Worm (Caenorhabditis elegans) whole organism, L2 larva: ENCODE results near the gene sri-10.
A peak's percentile ranks its signal among the peaks of the same experiment; 100 is the strongest.

Experiments used
- C34F6.9 ChIP-seq: fragments of 150-350 bp; optimal IDR thresholded peaks from 2 replicates; lab custom pipeline; 2014; ENCODE audit warnings: missing biosample characterization, missing genetic modification characterization
- F13H6.1 ChIP-seq: sonication (generic microtip); optimal IDR thresholded peaks from 2 replicates; lab custom pipeline; 2016; ENCODE audit warnings: missing genetic modification characterization, missing compliant biosample characterization
- R02D3.7 ChIP-seq: fragments of 150-350 bp; optimal IDR thresholded peaks from 2 replicates; lab custom pipeline; 2014; ENCODE audit warnings: missing biosample characterization, missing genetic modification characterization
- Y55F3AM.14 ChIP-seq: fragments of 200-800 bp; sonication (Bioruptor generic); optimal IDR thresholded peaks from 2 replicates; lab custom pipeline; 2018; ENCODE audit warnings: mild to moderate bottlenecking, missing genetic modification characterization, missing compliant biosample characterization
- ZK546.5 ChIP-seq: sonication (generic microtip); optimal IDR thresholded peaks from 2 replicates; lab custom pipeline; 2017; ENCODE audit warnings: missing biosample characterization, missing genetic modification characterization
- alr-1 ChIP-seq: fragments of 150-350 bp; optimal IDR thresholded peaks from 2 replicates; lab custom pipeline; 2014; ENCODE audit warnings: missing biosample characterization, missing genetic modification characterization
- aly-2 ChIP-seq: fragments of 150-350 bp; optimal IDR thresholded peaks from 2 replicates; lab custom pipeline; 2014; ENCODE audit warnings: missing biosample characterization, missing genetic modification characterization
- ama-1 ChIP-seq: fragments of 150-350 bp; optimal IDR thresholded peaks from 2 replicates; lab custom pipeline; 2018; ENCODE audit warnings: inconsistent platforms
- blmp-1 ChIP-seq: sonication (generic microtip); optimal IDR thresholded peaks from 2 replicates; lab custom pipeline; 2017; ENCODE audit warnings: missing genetic modification characterization, mild to moderate bottlenecking, missing compliant biosample characterization, antibody characterized with exemption, moderate library complexity; ENCODE audit not compliant: insufficient read depth
- ceh-16 ChIP-seq: fragments of 150-350 bp; optimal IDR thresholded peaks from 2 replicates; lab custom pipeline; 2014; ENCODE audit warnings: missing biosample characterization, missing genetic modification characterization
- ceh-82 ChIP-seq: fragments of 150-350 bp; optimal IDR thresholded peaks from 2 replicates; lab custom pipeline; 2014; ENCODE audit warnings: missing biosample characterization, missing genetic modification characterization
- crh-2 ChIP-seq: sonication (generic microtip); optimal IDR thresholded peaks from 2 replicates; lab custom pipeline; 2017; ENCODE audit warnings: missing biosample characterization, missing genetic modification characterization
- egl-27 ChIP-seq: sonication (generic microtip); optimal IDR thresholded peaks from 3 replicates; lab custom pipeline; 2017; ENCODE audit warnings: missing biosample characterization, missing genetic modification reagents, missing genetic modification characterization
- elt-1 ChIP-seq: fragments of 150-350 bp; optimal IDR thresholded peaks from 2 replicates; lab custom pipeline; 2014; ENCODE audit warnings: missing biosample characterization, missing genetic modification characterization
- elt-3 ChIP-seq: sonication (generic microtip); optimal IDR thresholded peaks from 2 replicates; lab custom pipeline; 2017; ENCODE audit warnings: missing biosample characterization, missing genetic modification characterization
- fos-1 ChIP-seq: fragments of 150-350 bp; optimal IDR thresholded peaks from 2 replicates; lab custom pipeline; 2014; ENCODE audit warnings: missing biosample characterization, missing genetic modification characterization
- gmeb-1 ChIP-seq: fragments of 150-350 bp; optimal IDR thresholded peaks from 2 replicates; lab custom pipeline; 2014; ENCODE audit warnings: missing biosample characterization, missing genetic modification characterization
- lin-11 ChIP-seq: fragments of 150-350 bp; sonication (generic microtip); optimal IDR thresholded peaks from 2 replicates; lab custom pipeline; 2014; ENCODE audit warnings: missing biosample characterization, missing genetic modification characterization, inconsistent platforms, mixed read lengths
- lin-13 ChIP-seq: fragments of 150-350 bp; optimal IDR thresholded peaks from 2 replicates; lab custom pipeline; 2014; ENCODE audit warnings: missing biosample characterization, missing genetic modification reagents, missing genetic modification characterization
- lin-39 ChIP-seq: fragments of 150-350 bp; optimal IDR thresholded peaks from 2 replicates; lab custom pipeline; 2014; ENCODE audit warnings: missing biosample characterization, missing genetic modification reagents, missing genetic modification characterization
- lsy-2 ChIP-seq, 2 experiments: fragments of 150-350 bp in 1 of 2; sonication (generic microtip) in 1 of 2; optimal IDR thresholded peaks; 2 replicates each; lab custom pipeline; 2014 to 2017; ENCODE audit warnings: missing biosample characterization in 2 of 2, missing genetic modification characterization in 2 of 2
- mab-5 ChIP-seq: fragments of 150-350 bp; optimal IDR thresholded peaks from 2 replicates; lab custom pipeline; 2014; ENCODE audit warnings: missing biosample characterization, missing genetic modification characterization
- mbf-1 ChIP-seq: sonication (generic microtip); optimal IDR thresholded peaks from 2 replicates; lab custom pipeline; 2017; ENCODE audit warnings: missing biosample characterization, missing genetic modification characterization
- mdl-1 ChIP-seq, 2 experiments: fragments of 150-350 bp in 1 of 2; sonication (generic microtip) in 1 of 2; optimal IDR thresholded peaks; 2 replicates each; lab custom pipeline; 2017; ENCODE audit warnings: missing biosample characterization in 2 of 2, missing genetic modification characterization in 2 of 2
- nhr-10 ChIP-seq: sonication (generic microtip); optimal IDR thresholded peaks from 2 replicates; lab custom pipeline; 2017; ENCODE audit warnings: missing biosample characterization, missing genetic modification characterization
- nhr-11 ChIP-seq: fragments of 150-350 bp; optimal IDR thresholded peaks from 2 replicates; lab custom pipeline; 2014; ENCODE audit warnings: missing biosample characterization, missing genetic modification characterization
- nhr-12 ChIP-seq: fragments of 150-350 bp; optimal IDR thresholded peaks from 2 replicates; lab custom pipeline; 2014; ENCODE audit warnings: missing biosample characterization, missing genetic modification characterization
- nhr-129 ChIP-seq: fragments of 150-350 bp; optimal IDR thresholded peaks from 2 replicates; lab custom pipeline; 2014; ENCODE audit warnings: missing biosample characterization, missing genetic modification characterization
- nhr-21 ChIP-seq: fragments of 150-350 bp; optimal IDR thresholded peaks from 2 replicates; lab custom pipeline; 2014; ENCODE audit warnings: missing biosample characterization, missing genetic modification characterization
- nhr-237 ChIP-seq: fragments of 150-350 bp; optimal IDR thresholded peaks from 2 replicates; lab custom pipeline; 2014; ENCODE audit warnings: missing biosample characterization, missing genetic modification characterization
- nhr-25 ChIP-seq: fragments of 150-350 bp; sonication (generic microtip); optimal IDR thresholded peaks from 3 replicates; lab custom pipeline; 2014; ENCODE audit warnings: missing biosample characterization, missing genetic modification characterization
- nhr-6 ChIP-seq: fragments of 150-350 bp; optimal IDR thresholded peaks from 2 replicates; lab custom pipeline; 2014; ENCODE audit warnings: missing biosample characterization, missing genetic modification characterization
- nhr-77 ChIP-seq: fragments of 150-350 bp; optimal IDR thresholded peaks from 2 replicates; lab custom pipeline; 2014; ENCODE audit warnings: missing biosample characterization, missing genetic modification characterization
- sem-4 ChIP-seq: fragments of 150-350 bp; optimal IDR thresholded peaks from 2 replicates; lab custom pipeline; 2014; ENCODE audit warnings: missing biosample characterization, missing genetic modification reagents, missing genetic modification characterization
- sma-3 ChIP-seq: sonication (generic microtip); optimal IDR thresholded peaks from 2 replicates; lab custom pipeline; 2016; ENCODE audit warnings: missing genetic modification reagents, missing genetic modification characterization, missing compliant biosample characterization
- sma-9 ChIP-seq, 2 experiments: fragments of 150-350 bp in 1 of 2; sonication (generic microtip) in 1 of 2; optimal IDR thresholded peaks; 2 replicates each; lab custom pipeline; 2014 to 2016; ENCODE audit warnings: missing genetic modification characterization in 2 of 2, mild to moderate bottlenecking in 1 of 2, missing biosample characterization in 1 of 2, missing compliant biosample characterization in 1 of 2, missing genetic modification reagents in 1 of 2, moderate library complexity in 1 of 2
- snpc-4 ChIP-seq: fragments of 150-350 bp; optimal IDR thresholded peaks from 2 replicates; lab custom pipeline; 2014; ENCODE audit warnings: missing biosample characterization, missing genetic modification characterization
- unc-39 ChIP-seq: fragments of 150-350 bp; optimal IDR thresholded peaks from 2 replicates; lab custom pipeline; 2014; ENCODE audit warnings: missing biosample characterization, missing genetic modification characterization
- unc-55 ChIP-seq: fragments of 150-350 bp; sonication (generic microtip); optimal IDR thresholded peaks from 3 replicates; lab custom pipeline; 2014; ENCODE audit warnings: missing biosample characterization, missing genetic modification reagents, missing genetic modification characterization
- unc-62 ChIP-seq: fragments of 150-350 bp; optimal IDR thresholded peaks from 2 replicates; lab custom pipeline; 2014; ENCODE audit warnings: missing biosample characterization, missing genetic modification reagents, missing genetic modification characterization
- zag-1 ChIP-seq: fragments of 150-350 bp; optimal IDR thresholded peaks from 2 replicates; lab custom pipeline; 2014; ENCODE audit warnings: missing biosample characterization, missing genetic modification characterization
- ztf-4 ChIP-seq: fragments of 150-350 bp; optimal IDR thresholded peaks from 2 replicates; lab custom pipeline; 2014; ENCODE audit warnings: missing biosample characterization, missing genetic modification characterization

Gene sri-10

DNA sequence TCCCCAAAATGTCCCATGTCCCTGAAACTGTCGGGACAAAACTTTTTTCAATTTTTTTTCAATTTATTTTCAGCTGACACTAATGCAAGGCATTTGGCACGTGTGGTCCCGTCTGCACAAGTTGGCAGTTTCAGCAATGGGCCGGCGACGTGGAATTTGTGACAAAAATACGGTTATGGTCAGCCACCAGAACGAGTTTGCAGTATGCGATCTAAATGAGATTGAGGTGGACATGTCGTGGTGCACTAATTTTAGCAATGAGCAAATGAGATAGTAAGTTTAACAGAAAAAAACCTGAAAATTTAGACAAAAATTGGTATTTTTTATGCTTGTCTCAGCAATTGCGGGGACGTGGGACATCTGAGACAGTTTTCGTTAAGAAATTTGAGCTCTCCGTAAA lies 36.2 kb upstream of the sri-10 start:
- no peak for TF ChIP-seq mbf-1 (tag; lab: Kevin White, UChicago)
- no peak for TF ChIP-seq zag-1
- TF ChIP-seq alr-1 (tag; lab: Kevin White, UChicago): no peak
- TF ChIP-seq nhr-237: no peak
- no peak for TF ChIP-seq C34F6.9
- TF ChIP-seq lin-39: no peak
- TF ChIP-seq aly-2: no peak
- no peak for TF ChIP-seq nhr-6 (tag; lab: Kevin White, UChicago)
- no peak for TF ChIP-seq egl-27 (tag; lab: Kevin White, UChicago)
- TF ChIP-seq nhr-25 (tag; lab: Kevin White, UChicago): no peak

DNA sequence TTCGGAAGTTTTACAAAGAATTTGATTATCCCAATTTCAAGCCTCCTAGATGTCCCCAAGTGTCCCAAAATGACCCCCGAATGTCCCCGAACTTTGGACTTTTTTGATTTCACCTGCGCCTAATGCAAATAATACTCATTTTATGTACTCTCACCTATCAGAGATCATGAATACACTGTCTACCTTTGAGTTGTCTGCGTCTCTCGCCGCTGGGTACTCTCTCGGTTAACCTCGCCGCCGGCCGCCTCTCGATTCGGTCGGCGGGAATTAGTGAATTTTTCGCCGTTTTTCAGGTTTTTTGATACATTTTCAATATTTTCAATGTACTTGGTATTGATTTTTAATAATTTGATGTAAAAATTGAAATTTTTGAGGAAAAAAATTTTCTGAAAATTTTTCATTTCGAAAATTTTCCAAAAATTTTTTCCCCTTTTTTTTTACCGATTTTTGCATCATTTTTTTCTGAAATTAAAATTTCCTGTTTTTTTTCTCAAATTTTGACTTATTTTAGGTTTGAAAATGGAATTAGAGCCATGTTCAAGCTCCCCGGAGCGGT lies 32.6 kb upstream of the sri-10 start, which contains the start of gene nhr-65:
TSS of gene nhr-65 (plus strand) at position 506 of the 556 bp plus-strand sequence.
- TF ChIP-seq nhr-10 (tag; lab: Kevin White, UChicago) (no peak), nhr-11 (no peak), gmeb-1 (tag; lab: Kevin White, UChicago) (peak; percentile 14), unc-55 (no peak), mdl-1 (tag; optimal IDR thresholded peaks at IDR 0.05; lab: Kevin White, UChicago) (no peak), F13H6.1 (tag; lab: Kevin White, UChicago) (peak; percentile 46), nhr-129 (peak; percentile 1), lin-11 (tag; lab: Kevin White, UChicago) (no peak), R02D3.7 (tag; lab: Kevin White, UChicago) (no peak), aly-2 (no peak), ama-1 (lab: Kevin White, UChicago) (no peak), zag-1 (no peak), nhr-77 (tag; lab: Kevin White, UChicago) (no peak), mbf-1 (tag; lab: Kevin White, UChicago) (no peak), sem-4 (tag; lab: Kevin White, UChicago) (no peak), fos-1 (tag; lab: Kevin White, UChicago) (peak; percentile 52), elt-3 (no peak), lin-13 (no peak), sma-3 (GFP tag; lab: Kevin White, UChicago) (peak; percentile 11), Y55F3AM.14 (no peak), ceh-16 (tag; lab: Kevin White, UChicago) (no peak)

DNA sequence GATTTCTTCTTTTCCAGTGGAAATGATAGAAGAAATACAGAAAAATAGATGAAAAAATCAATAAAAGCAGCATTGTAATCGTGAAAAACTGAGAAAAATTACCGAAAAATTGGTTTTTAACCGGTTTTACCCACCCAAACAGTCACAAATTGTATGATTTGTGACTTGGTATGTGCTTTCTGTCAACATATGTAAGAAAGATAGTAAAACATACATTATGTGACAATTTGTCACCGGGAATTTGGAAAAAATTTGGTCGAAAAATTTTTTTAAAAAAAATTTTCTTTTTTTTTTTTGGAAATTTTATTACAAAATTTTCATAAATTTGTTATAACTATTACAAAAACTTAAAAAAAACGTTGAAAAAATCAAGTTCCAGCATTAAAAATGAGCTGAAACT lies 30.8 kb upstream of the sri-10 start, which contains the start of gene cyp-33D3:
TSS of gene cyp-33D3 (minus strand) at position 101 of the 400 bp plus-strand sequence.
- TF ChIP-seq mab-5 (no peak), elt-1 (tag; lab: Kevin White, UChicago) (no peak), lsy-2 (tag; optimal IDR thresholded peaks at IDR 0.05; lab: Kevin White, UChicago) (no peak), snpc-4 (tag; lab: Kevin White, UChicago) (no peak), fos-1 (tag; lab: Kevin White, UChicago) (no peak), ztf-4 (tag; lab: Kevin White, UChicago) (no peak), blmp-1 (tag; lab: Kevin White, UChicago) (no peak), ceh-16 (tag; lab: Kevin White, UChicago) (no peak), F13H6.1 (tag; lab: Kevin White, UChicago) (no peak), nhr-21 (tag; lab: Kevin White, UChicago) (no peak), unc-39 (tag; lab: Kevin White, UChicago) (no peak), lin-11 (tag; lab: Kevin White, UChicago) (no peak), sma-3 (GFP tag; lab: Kevin White, UChicago) (no peak), unc-62 (GFP tag; lab: Kevin White, UChicago) (no peak), ama-1 (lab: Kevin White, UChicago) (no peak), egl-27 (tag; lab: Kevin White, UChicago) (no peak)
- TF ChIP-seq, all 48 proteins: peak for 0

DNA sequence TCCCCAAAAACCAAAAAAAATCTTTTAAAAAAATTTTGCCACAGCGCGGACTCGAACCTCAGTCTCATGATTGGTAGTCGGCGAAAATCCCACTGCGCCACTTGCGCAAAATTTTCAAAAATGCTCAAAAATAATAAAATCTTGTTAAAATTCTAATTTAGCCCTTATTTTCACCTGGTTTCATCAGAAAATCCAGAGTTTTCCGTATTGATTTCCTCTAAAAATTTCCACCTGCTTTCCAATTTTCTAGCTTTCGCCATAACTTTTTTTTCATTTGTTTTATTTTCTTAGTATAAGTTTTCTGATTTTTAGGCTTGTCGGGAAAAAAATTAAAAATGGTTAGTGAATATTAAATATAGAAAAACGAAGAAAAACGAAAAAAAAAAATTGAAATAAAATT lies 21.1 kb upstream of the sri-10 start:
- TF ChIP-seq sma-9 (GFP tag; optimal IDR thresholded peaks at IDR 0.05; lab: Kevin White, UChicago): no peak
- TF ChIP-seq sma-9 (tag; optimal IDR thresholded peaks at IDR 0.05; lab: Kevin White, UChicago): no peak
- no peak for TF ChIP-seq sma-3 (GFP tag; lab: Kevin White, UChicago)
- no peak for TF ChIP-seq mdl-1 (tag; optimal IDR thresholded peaks at IDR 0.05; lab: Kevin White, UChicago)
- no peak for TF ChIP-seq nhr-12 (tag; lab: Kevin White, UChicago)
- TF ChIP-seq nhr-77 (tag; lab: Kevin White, UChicago): no peak
- TF ChIP-seq crh-2 (tag; lab: Kevin White, UChicago): no peak
- no peak for TF ChIP-seq ceh-82
- TF ChIP-seq ZK546.5 (tag; lab: Kevin White, UChicago): no peak
- TF ChIP-seq ceh-16 (tag; lab: Kevin White, UChicago): no peak
- no peak for TF ChIP-seq egl-27 (tag; lab: Kevin White, UChicago)
- TF ChIP-seq lin-11 (tag; lab: Kevin White, UChicago): no peak
- no peak for TF ChIP-seq zag-1
- no peak for TF ChIP-seq nhr-21 (tag; lab: Kevin White, UChicago)
- TF ChIP-seq unc-55: no peak
- no peak for TF ChIP-seq ama-1 (lab: Kevin White, UChicago)
- TF ChIP-seq Y55F3AM.14: no peak
- TF ChIP-seq sem-4 (tag; lab: Kevin White, UChicago): no peak
- TF ChIP-seq, all 48 proteins: peak for 0
